Fruit fly (Drosophila melanogaster) whole organism, embryonic: ENCODE measurements around the gene Alg7.

Experiments used
- ATbp ChIP-seq: fragments of 200-800 bp; sonication (Bioruptor generic); optimal IDR thresholded peaks from 2 replicates; lab custom pipeline; 2017; ENCODE audit warnings: missing biosample characterization, mild to moderate bottlenecking, missing genetic modification characterization, missing genetic modification reagents
- Antp ChIP-seq: fragments of 200-800 bp; sonication (Bioruptor generic); optimal IDR thresholded peaks from 3 replicates; lab custom pipeline; 2016; ENCODE audit warnings: missing biosample characterization, missing genetic modification characterization
- B-H2 ChIP-seq: fragments of 200-800 bp; sonication (Bioruptor generic); optimal IDR thresholded peaks from 2 replicates; lab custom pipeline; 2018; ENCODE audit warnings: missing biosample characterization, mild to moderate bottlenecking, missing genetic modification characterization
- BtbVII ChIP-seq: fragments of 200-800 bp; sonication (Bioruptor generic); optimal IDR thresholded peaks from 3 replicates; lab custom pipeline; 2017; ENCODE audit warnings: missing biosample characterization, mild to moderate bottlenecking, missing genetic modification characterization
- CG12236 ChIP-seq: fragments of 200-800 bp; sonication (Bioruptor generic); optimal IDR thresholded peaks from 2 replicates; lab custom pipeline; 2016; ENCODE audit warnings: missing biosample characterization, missing genetic modification characterization
- CG13624 ChIP-seq: fragments of 200-800 bp; sonication (Bioruptor generic); optimal IDR thresholded peaks from 2 replicates; lab custom pipeline; 2016; ENCODE audit warnings: missing biosample characterization, missing genetic modification characterization
- CG14965 ChIP-seq: fragments of 200-800 bp; sonication (Bioruptor generic); optimal IDR thresholded peaks from 2 replicates; lab custom pipeline; 2016; ENCODE audit warnings: missing biosample characterization, missing genetic modification characterization, borderline replicate concordance
- CG1602 ChIP-seq: fragments of 200-800 bp; sonication (Bioruptor generic); optimal IDR thresholded peaks from 3 replicates; lab custom pipeline; 2016; ENCODE audit warnings: missing biosample characterization, missing genetic modification characterization
- CG17359 ChIP-seq: fragments of 200-800 bp; sonication (Bioruptor generic); optimal IDR thresholded peaks from 3 replicates; lab custom pipeline; 2018; ENCODE audit warnings: missing biosample characterization, mild to moderate bottlenecking, missing genetic modification characterization, moderate library complexity
- CG17385 ChIP-seq: fragments of 200-800 bp; sonication (Bioruptor generic); optimal IDR thresholded peaks from 3 replicates; lab custom pipeline; 2018; ENCODE audit warnings: missing biosample characterization, mild to moderate bottlenecking, missing genetic modification characterization
- CG2129 ChIP-seq: fragments of 200-800 bp; sonication (Bioruptor generic); IDR thresholded peaks from 2 replicates; pipeline ENCODE4 v1.3.6; 2022; ENCODE audit warnings: missing biosample characterization, missing genetic modification characterization; ENCODE audit not compliant: partially characterized antibody
- CG34376 ChIP-seq: fragments of 200-800 bp; sonication (Bioruptor generic); optimal IDR thresholded peaks from 2 replicates; lab custom pipeline; 2018; ENCODE audit warnings: missing biosample characterization, mild to moderate bottlenecking, missing genetic modification characterization
- CG6175 ChIP-seq: fragments of 200-800 bp; sonication (Bioruptor generic); IDR thresholded peaks from 3 replicates; pipeline ENCODE4 v1.3.6; 2022; ENCODE audit warnings: missing biosample characterization, missing genetic modification characterization
- CG6654 ChIP-seq: fragments of 200-800 bp; sonication (Bioruptor generic); optimal IDR thresholded peaks from 2 replicates; lab custom pipeline; 2017; ENCODE audit warnings: missing biosample characterization, mild to moderate bottlenecking, missing genetic modification characterization
- CG6813 ChIP-seq: fragments of 200-800 bp; sonication (Bioruptor generic); optimal IDR thresholded peaks from 2 replicates; lab custom pipeline; 2017; ENCODE audit warnings: missing biosample characterization, missing genetic modification characterization, mild to moderate bottlenecking, moderate library complexity, missing genetic modification reagents
- CG7786 ChIP-seq: fragments of 200-800 bp; sonication (Bioruptor generic); optimal IDR thresholded peaks from 2 replicates; lab custom pipeline; 2016; ENCODE audit warnings: missing biosample characterization, missing genetic modification characterization
- CG7928 ChIP-seq: fragments of 200-800 bp; sonication (Bioruptor generic); optimal IDR thresholded peaks from 2 replicates; lab custom pipeline; 2017; ENCODE audit warnings: missing biosample characterization, mild to moderate bottlenecking, missing genetic modification characterization
- CG9609 ChIP-seq: fragments of 200-800 bp; sonication (Bioruptor generic); optimal IDR thresholded peaks from 3 replicates; lab custom pipeline; 2016; ENCODE audit warnings: missing biosample characterization, missing genetic modification characterization
- CTCF ChIP-seq: fragments of 200-800 bp; sonication (Bioruptor generic); optimal IDR thresholded peaks from 2 replicates; lab custom pipeline; 2017; ENCODE audit warnings: missing biosample characterization, mild to moderate bottlenecking, missing genetic modification characterization, moderate library complexity
- Doc2 ChIP-seq: fragments of 200-800 bp; sonication (Bioruptor generic); IDR thresholded peaks from 2 replicates; pipeline ENCODE4 v1.3.6; 2022; ENCODE audit warnings: missing biosample characterization, missing genetic modification characterization
- Drgx ChIP-seq: fragments of 200-800 bp; sonication (Bioruptor generic); IDR thresholded peaks from 2 replicates; pipeline ENCODE4 v1.3.6; 2022; ENCODE audit warnings: missing biosample characterization, missing genetic modification characterization
- ERR ChIP-seq: fragments of 200-800 bp; sonication (Bioruptor generic); optimal IDR thresholded peaks from 2 replicates; lab custom pipeline; 2016; ENCODE audit warnings: missing biosample characterization, missing genetic modification characterization
- Fer1 ChIP-seq: fragments of 200-800 bp; sonication (Bioruptor generic); optimal IDR thresholded peaks from 2 replicates; lab custom pipeline; 2017; ENCODE audit warnings: missing biosample characterization, mild to moderate bottlenecking, missing genetic modification characterization
- H15 ChIP-seq: fragments of 200-800 bp; sonication (Bioruptor generic); IDR thresholded peaks from 3 replicates; pipeline ENCODE4 v1.3.6; 2022; ENCODE audit warnings: missing biosample characterization, missing genetic modification characterization
- Hey ChIP-seq: fragments of 200-800 bp; sonication (Bioruptor generic); optimal IDR thresholded peaks from 3 replicates; lab custom pipeline; 2018; ENCODE audit warnings: missing biosample characterization, mild to moderate bottlenecking, missing genetic modification characterization
- Lim3 ChIP-seq: fragments of 200-800 bp; sonication (Bioruptor generic); IDR thresholded peaks from 2 replicates; pipeline ENCODE4 v1.3.6; 2022; ENCODE audit warnings: missing biosample characterization, missing genetic modification characterization
- Med ChIP-seq: fragments of 200-800 bp; sonication (Bioruptor generic); peaks from one replicate; lab custom pipeline; 2016; ENCODE audit warnings: missing biosample characterization, missing genetic modification characterization, mild to moderate bottlenecking, inconsistent platforms, moderate library complexity
- NfI ChIP-seq: fragments of 200-800 bp; sonication (Bioruptor generic); optimal IDR thresholded peaks from 3 replicates; lab custom pipeline; 2018; ENCODE audit warnings: missing biosample characterization, mild to moderate bottlenecking, missing genetic modification characterization, moderate library complexity
- Pdp1 ChIP-seq, 2 experiments: fragments of 200-800 bp; sonication (Bioruptor generic); optimal IDR thresholded peaks; 3 replicates each; lab custom pipeline; 2016; ENCODE audit warnings: missing biosample characterization in 2 of 2, missing genetic modification characterization in 2 of 2, mild to moderate bottlenecking in 1 of 2, moderate library complexity in 1 of 2
- Taf1 ChIP-seq: fragments of 200-800 bp; sonication (Bioruptor generic); IDR thresholded peaks from 2 replicates; pipeline ENCODE4 v1.3.6; 2022; ENCODE audit warnings: missing biosample characterization, missing genetic modification characterization
- Xbp1 ChIP-seq: fragments of 200-800 bp; sonication (Bioruptor generic); optimal IDR thresholded peaks from 3 replicates; lab custom pipeline; 2016; ENCODE audit warnings: missing biosample characterization, mild to moderate bottlenecking, missing genetic modification characterization
- ara ChIP-seq: fragments of 200-800 bp; sonication (Bioruptor generic); IDR thresholded peaks from 2 replicates; pipeline ENCODE4 v1.3.6; 2022; ENCODE audit warnings: missing biosample characterization, missing genetic modification characterization
- ato ChIP-seq: fragments of 200-800 bp; sonication (Bioruptor generic); IDR thresholded peaks from 2 replicates; pipeline ENCODE4 v1.3.6; 2022; ENCODE audit warnings: missing biosample characterization, missing genetic modification characterization; ENCODE audit not compliant: partially characterized antibody
- az2 ChIP-seq: fragments of 200-800 bp; sonication (Bioruptor generic); optimal IDR thresholded peaks from 3 replicates; lab custom pipeline; 2016; ENCODE audit warnings: missing biosample characterization, missing genetic modification characterization
- bsh ChIP-seq, 2 experiments: fragments of 200-800 bp; sonication (Bioruptor generic); optimal IDR thresholded peaks; 2 replicates each; lab custom pipeline; 2017 to 2018; ENCODE audit warnings: mild to moderate bottlenecking in 2 of 2, missing biosample characterization in 2 of 2, missing genetic modification characterization in 2 of 2, moderate library complexity in 1 of 2
- cas ChIP-seq: fragments of 200-800 bp; sonication (Bioruptor generic); IDR thresholded peaks from 2 replicates; pipeline ENCODE4 v1.3.6; 2022; ENCODE audit warnings: missing biosample characterization, missing genetic modification characterization
- caup ChIP-seq: fragments of 200-800 bp; sonication (Bioruptor generic); optimal IDR thresholded peaks from 3 replicates; lab custom pipeline; 2017; ENCODE audit warnings: missing biosample characterization, mild to moderate bottlenecking, missing genetic modification characterization, moderate library complexity; ENCODE audit not compliant: severe bottlenecking
- dan ChIP-seq: fragments of 200-800 bp; sonication (Bioruptor generic); IDR thresholded peaks from 2 replicates; pipeline ENCODE4 v1.3.6; 2022; ENCODE audit warnings: missing biosample characterization, missing genetic modification characterization
- dmrt11E ChIP-seq: fragments of 200-800 bp; sonication (Bioruptor generic); optimal IDR thresholded peaks from 3 replicates; lab custom pipeline; 2018; ENCODE audit warnings: missing biosample characterization, mild to moderate bottlenecking, missing genetic modification characterization, moderate library complexity
- dmrt99B ChIP-seq: fragments of 200-800 bp; sonication (Bioruptor generic); optimal IDR thresholded peaks from 2 replicates; lab custom pipeline; 2018; ENCODE audit warnings: missing biosample characterization, mild to moderate bottlenecking, missing genetic modification characterization, moderate library complexity
- dpn ChIP-seq, 2 experiments: fragments of 200-800 bp; sonication (Bioruptor generic); optimal IDR thresholded peaks; 3 replicates each; lab custom pipeline; 2016; ENCODE audit warnings: missing biosample characterization in 2 of 2, missing genetic modification characterization in 2 of 2
- ewg ChIP-seq: fragments of 200-800 bp; sonication (Bioruptor generic); optimal IDR thresholded peaks from 3 replicates; lab custom pipeline; 2017; ENCODE audit warnings: mild to moderate bottlenecking, missing biosample characterization, missing genetic modification reagents, missing genetic modification characterization
- fd96Cb ChIP-seq: fragments of 200-800 bp; sonication (Bioruptor generic); optimal IDR thresholded peaks from 2 replicates; lab custom pipeline; 2018; ENCODE audit warnings: missing biosample characterization, mild to moderate bottlenecking, missing genetic modification characterization, moderate library complexity
- gt ChIP-seq: fragments of 200-800 bp; sonication (Bioruptor generic); IDR thresholded peaks from 2 replicates; pipeline ENCODE4 v1.3.6; 2022; ENCODE audit warnings: missing biosample characterization, missing genetic modification characterization
- maf-S ChIP-seq: fragments of 200-800 bp; sonication (Bioruptor generic); optimal IDR thresholded peaks from 2 replicates; lab custom pipeline; 2016; ENCODE audit warnings: missing biosample characterization, missing genetic modification characterization
- pb ChIP-seq: fragments of 200-800 bp; sonication (Bioruptor generic); optimal IDR thresholded peaks from 3 replicates; lab custom pipeline; 2016; ENCODE audit warnings: missing biosample characterization, missing genetic modification characterization
- pum ChIP-seq: fragments of 200-800 bp; sonication (Bioruptor generic); optimal IDR thresholded peaks from 2 replicates; lab custom pipeline; 2016; ENCODE audit warnings: missing biosample characterization, missing genetic modification characterization
- tio ChIP-seq: fragments of 200-800 bp; sonication (Bioruptor generic); optimal IDR thresholded peaks from 2 replicates; lab custom pipeline; 2017; ENCODE audit warnings: missing biosample characterization, missing genetic modification characterization, inconsistent platforms
- tup ChIP-seq: fragments of 200-800 bp; sonication (Bioruptor generic); optimal IDR thresholded peaks from 2 replicates; lab custom pipeline; 2016; ENCODE audit warnings: missing biosample characterization, mild to moderate bottlenecking, missing genetic modification characterization, moderate library complexity
- zf30C ChIP-seq: fragments of 200-800 bp; sonication (Bioruptor generic); optimal IDR thresholded peaks from 3 replicates; lab custom pipeline; 2018; ENCODE audit warnings: missing biosample characterization, mild to moderate bottlenecking, missing genetic modification characterization
- zfh1 ChIP-seq: fragments of 200-800 bp; sonication (Bioruptor generic); IDR thresholded peaks from 3 replicates; pipeline ENCODE4 v1.3.6; 2022; ENCODE audit warnings: missing biosample characterization, missing genetic modification characterization

The Alg7 gene

dm6 chr2L:13206077-13206668 is 27.1 kb downstream of the Alg7 start (continued):
- TF ChIP-seq Drgx (peak; percentile 63), tup (no peak), maf-S (GFP tag; lab: Kevin White, UChicago) (no peak), pum (GFP tag; lab: Kevin White, UChicago) (no peak), fd96Cb (no peak), ara (GFP tag; lab: Robert Waterston, UW) (no peak), Taf1 (GFP tag; lab: Robert Waterston, UW) (no peak), tio (GFP tag; lab: Kevin White, UChicago) (no peak), ERR (GFP tag; lab: Kevin White, UChicago) (no peak), dan (GFP tag; lab: Robert Waterston, UW) (no peak), bsh (GFP tag; optimal IDR thresholded peaks at IDR 0.05; lab: Kevin White, UChicago) (no peak), dpn (GFP tag; optimal IDR thresholded peaks at IDR 0.05; lab: Kevin White, UChicago) (no peak), CG17385 (GFP tag; lab: Kevin White, UChicago) (no peak), Lim3 (GFP tag; lab: Robert Waterston, UW) (no peak), Doc2 (GFP tag; lab: Robert Waterston, UW) (no peak), CG6654 (GFP tag; lab: Kevin White, UChicago) (no peak), ewg (GFP tag; lab: Kevin White, UChicago) (no peak), Antp (GFP tag; lab: Kevin White, UChicago) (no peak), Pdp1 (GFP tag; optimal IDR thresholded peaks at IDR 0.05; lab: Kevin White, UChicago) (peak in 1 of 2 experiments; percentile 78), CG17359 (tag; lab: Kevin White, UChicago) (no peak), H15 (no peak), NfI (GFP tag; lab: Kevin White, UChicago) (no peak), Hey (peak; percentile 61), gt (GFP tag; lab: Robert Waterston, UW) (no peak), dmrt99B (tag; lab: Kevin White, UChicago) (no peak), ATbp (no peak), zf30C (GFP tag; lab: Kevin White, UChicago) (no peak), CG34376 (peak; percentile 96), dmrt11E (tag; lab: Kevin White, UChicago) (no peak), CG6175 (GFP tag; lab: Robert Waterston, UW) (no peak), CG14965 (GFP tag; lab: Kevin White, UChicago) (no peak), az2 (GFP tag; lab: Kevin White, UChicago) (no peak), ato (GFP tag; lab: Robert Waterston, UW) (no peak), B-H2 (GFP tag; lab: Kevin White, UChicago) (peak; percentile 35), Med (GFP tag; lab: Kevin White, UChicago) (peak; percentile 37), CG13624 (no peak), CG7786 (GFP tag; lab: Kevin White, UChicago) (peak; percentile 29), CG7928 (GFP tag; lab: Kevin White, UChicago) (no peak), pb (GFP tag; lab: Kevin White, UChicago) (no peak), Fer1 (peak; percentile 31), CG2129 (GFP tag; lab: Robert Waterston, UW) (no peak), CG9609 (no peak), CG12236 (GFP tag; lab: Kevin White, UChicago) (no peak), Xbp1 (no peak), cas (GFP tag; lab: Robert Waterston, UW) (no peak), zfh1 (GFP tag; lab: Robert Waterston, UW) (no peak), caup (GFP tag; lab: Kevin White, UChicago) (no peak), BtbVII (GFP tag; lab: Kevin White, UChicago) (peak; percentile 28), CG1602 (GFP tag; lab: Kevin White, UChicago) (no peak), CTCF (GFP tag; lab: Kevin White, UChicago) (no peak), CG6813 (no peak)
